Worm (Caenorhabditis elegans) whole organism, L3 larva: Measurements from ENCODE around the gene kvs-4.

Experiments
- ceh-28 ChIP-seq: fragments of 150-350 bp; optimal IDR thresholded peaks from 2 replicates; lab custom pipeline; 2014; ENCODE audit warnings: missing biosample characterization, missing genetic modification reagents, missing genetic modification characterization
- ceh-9 ChIP-seq: sonication (generic microtip); optimal IDR thresholded peaks from 2 replicates; lab custom pipeline; 2018; ENCODE audit warnings: missing biosample characterization, missing genetic modification characterization
- elt-1 ChIP-seq: fragments of 150-350 bp; optimal IDR thresholded peaks from 2 replicates; lab custom pipeline; 2014; ENCODE audit warnings: missing biosample characterization, missing genetic modification characterization
- elt-3 ChIP-seq, 3 experiments: fragments of 150-350 bp in 1 of 3; sonication (generic microtip) in 2 of 3; optimal IDR thresholded peaks; 2 replicates in 2 of 3; 4 replicates in 1 of 3; lab custom pipeline; 2014 to 2017; ENCODE audit warnings: missing biosample characterization in 3 of 3, missing genetic modification characterization in 3 of 3
- nhr-76 ChIP-seq: fragments of 150-350 bp; sonication (generic microtip); optimal IDR thresholded peaks from 5 replicates; lab custom pipeline; 2014; ENCODE audit warnings: missing biosample characterization, missing genetic modification characterization
- pha-4 ChIP-seq: fragments of 150-350 bp; optimal IDR thresholded peaks from 2 replicates; lab custom pipeline; 2014; ENCODE audit warnings: missing biosample characterization, missing genetic modification reagents, missing genetic modification characterization
- tbx-2 ChIP-seq: sonication (generic microtip); optimal IDR thresholded peaks from 2 replicates; lab custom pipeline; 2016; ENCODE audit warnings: mild to moderate bottlenecking, missing genetic modification characterization, missing compliant biosample characterization

kvs-4 gene

ce11 chrIII:11066691-11067090, 54.3 kb downstream of the kvs-4 start (continued):
- no peak for TF ChIP-seq nhr-76 (tag; lab: Kevin White, UChicago)
- TF ChIP-seq pha-4 (tag; lab: Kevin White, UChicago) = peak; percentile 76

DNA sequence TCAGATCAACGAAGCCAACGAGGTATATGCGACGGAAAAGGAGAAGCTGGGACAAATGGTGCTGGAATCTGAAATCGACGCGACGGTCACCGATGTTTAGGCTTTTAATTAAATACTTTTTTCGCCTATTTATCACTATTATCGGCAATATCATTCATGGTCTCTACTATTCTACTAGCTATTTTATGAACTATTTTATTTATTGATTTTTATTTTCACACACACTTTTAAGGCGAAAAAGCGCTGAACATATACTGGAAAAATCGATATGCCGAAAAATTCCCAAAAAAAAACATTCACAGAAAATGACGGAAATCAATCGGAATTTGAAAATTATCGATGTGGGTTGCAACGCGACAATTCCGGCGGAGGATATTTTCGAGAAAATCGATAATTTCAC, 56.2 kb downstream of the kvs-4 start, which contains the start of gene W09D6.1:
Gene W09D6.1 (plus strand): TSS at position 301 of the 400 bp plus-strand sequence.
- TF ChIP-seq elt-1 (tag; lab: Kevin White, UChicago) = no peak
- peak; percentile 9 for TF ChIP-seq ceh-28

DNA sequence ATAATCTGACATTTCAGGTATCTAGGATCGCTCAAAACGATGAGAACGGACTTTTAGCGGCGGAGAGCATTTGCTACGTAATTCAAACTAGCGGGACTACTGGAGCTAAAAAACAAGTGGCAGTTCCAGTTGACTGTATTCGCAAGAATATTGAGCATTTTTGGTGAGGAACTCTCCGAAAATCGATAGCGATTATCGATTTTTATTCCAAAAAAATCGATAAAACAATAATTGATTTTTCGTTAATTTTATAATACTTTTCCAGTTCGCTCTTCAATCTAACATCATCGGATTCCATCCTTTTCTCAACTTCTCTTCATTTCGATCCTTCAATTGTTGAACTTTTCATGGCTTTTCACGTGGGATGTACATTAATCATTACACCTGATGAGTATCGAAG, 56.9 kb downstream of the kvs-4 start:
- TF ChIP-seq ceh-9 (tag; lab: Kevin White, UChicago) = no peak
- TF ChIP-seq ceh-28 = peak; percentile 87

ce11 chrIII:11070210-11070609, 57.8 kb downstream of the kvs-4 start:
- TF ChIP-seq ceh-28 (peak; percentile 88), pha-4 (tag; lab: Kevin White, UChicago) (no peak)
- TF ChIP-seq, all 47 proteins: peak for 1

DNA sequence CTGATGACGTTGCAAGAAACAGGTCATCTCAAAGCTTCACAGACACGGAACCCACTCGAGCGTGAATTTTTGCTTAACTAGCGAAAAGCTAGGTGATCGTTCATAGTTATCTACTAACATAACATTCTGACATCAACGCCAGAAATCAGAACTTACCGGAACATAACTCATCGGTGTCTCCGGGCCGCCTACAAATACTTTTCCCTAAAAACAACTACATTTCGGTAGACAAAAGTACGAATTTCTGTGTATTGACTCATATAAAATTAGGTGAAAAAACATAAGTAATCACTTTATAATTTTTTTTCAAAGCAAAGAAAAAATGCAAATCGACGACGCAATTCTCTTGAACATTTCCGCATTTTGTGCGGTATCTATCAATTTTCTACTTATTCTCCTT, 61.9 kb downstream of the kvs-4 start, which contains the start of gene str-261:
Gene str-261 (plus strand): TSS at position 301 of the 400 bp plus-strand sequence.
- TF ChIP-seq elt-3 (tag; optimal IDR thresholded peaks at IDR 0.05; lab: Kevin White, UChicago) (no peak), tbx-2 (no peak)
